Fruit fly (Drosophila melanogaster) whole organism, pupa: ENCODE results near the gene CG42322.

Source experiments
- CG12605 ChIP-seq: fragments of 200-800 bp; sonication (Bioruptor generic); IDR thresholded peaks from 2 replicates; pipeline ENCODE4 v1.3.6; 2022; ENCODE audit warnings: missing biosample characterization, missing genetic modification characterization
- CG13204 ChIP-seq: fragments of 200-800 bp; sonication (Bioruptor generic); optimal IDR thresholded peaks from 2 replicates; lab custom pipeline; 2018; ENCODE audit warnings: missing biosample characterization, mild to moderate bottlenecking, missing genetic modification characterization, moderate library complexity
- CG17806 ChIP-seq: fragments of 200-800 bp; sonication (Bioruptor generic); optimal IDR thresholded peaks from 2 replicates; lab custom pipeline; 2018; ENCODE audit warnings: missing biosample characterization, mild to moderate bottlenecking, missing genetic modification characterization, moderate library complexity
- CG34367 ChIP-seq: fragments of 200-800 bp; sonication (Bioruptor generic); optimal IDR thresholded peaks from 2 replicates; lab custom pipeline; 2018; ENCODE audit warnings: missing biosample characterization, mild to moderate bottlenecking, missing genetic modification characterization
- CG8159 ChIP-seq: fragments of 200-800 bp; sonication (Bioruptor generic); optimal IDR thresholded peaks from 3 replicates; lab custom pipeline; 2018; ENCODE audit warnings: missing biosample characterization, mild to moderate bottlenecking, missing genetic modification characterization, moderate library complexity
- CG8301 ChIP-seq: fragments of 200-800 bp; sonication (Bioruptor generic); optimal IDR thresholded peaks from 2 replicates; lab custom pipeline; 2018; ENCODE audit warnings: missing biosample characterization, mild to moderate bottlenecking, missing genetic modification characterization
- D1 ChIP-seq: fragments of 200-800 bp; sonication (Bioruptor generic); optimal IDR thresholded peaks from 2 replicates; lab custom pipeline; 2018; ENCODE audit warnings: missing biosample characterization, mild to moderate bottlenecking, missing genetic modification characterization, moderate library complexity
- EcR ChIP-seq: fragments of 200-800 bp; sonication (Bioruptor generic); optimal IDR thresholded peaks from 3 replicates; lab custom pipeline; 2019; ENCODE audit warnings: missing biosample characterization, missing genetic modification characterization, mild to moderate bottlenecking, moderate library complexity, missing genetic modification reagents
- Pif1A ChIP-seq: fragments of 200-800 bp; sonication (Bioruptor generic); optimal IDR thresholded peaks from 3 replicates; lab custom pipeline; 2016; ENCODE audit warnings: missing biosample characterization, missing genetic modification characterization
- Snoo ChIP-seq: fragments of 200-800 bp; sonication (Bioruptor generic); optimal IDR thresholded peaks from 3 replicates; lab custom pipeline; 2017; ENCODE audit warnings: missing biosample characterization, mild to moderate bottlenecking, missing genetic modification characterization, inconsistent platforms
- fd96Ca ChIP-seq: fragments of 200-800 bp; sonication (Bioruptor generic); IDR thresholded peaks from 3 replicates; pipeline ENCODE4 v1.3.6; 2022; ENCODE audit warnings: missing biosample characterization, missing genetic modification characterization
- gl ChIP-seq: fragments of 200-800 bp; sonication (Bioruptor generic); optimal IDR thresholded peaks from 2 replicates; lab custom pipeline; 2018; ENCODE audit warnings: missing biosample characterization, mild to moderate bottlenecking, missing genetic modification characterization

dm6 chr3R:20782655-20783105 lies 42.8 kb downstream of the CG42322 start:
- TF ChIP-seq gl (tag; lab: Kevin White, UChicago) = no peak
- peak; percentile 18 for TF ChIP-seq EcR (GFP tag; lab: Kevin White, UChicago)
- TF ChIP-seq fd96Ca = peak; percentile 95
- no peak for TF ChIP-seq Pif1A (GFP tag; lab: Kevin White, UChicago)
- no peak for TF ChIP-seq CG8301
- no peak for TF ChIP-seq D1 (tag; lab: Kevin White, UChicago)
- peak; percentile 85 for TF ChIP-seq CG12605 (GFP tag; lab: Robert Waterston, UW)
- TF ChIP-seq Snoo (tag; lab: Kevin White, UChicago) = peak; percentile 31
- no peak for TF ChIP-seq CG17806 (tag; lab: Kevin White, UChicago)
- TF ChIP-seq CG13204 = peak; percentile 82
- no peak for TF ChIP-seq CG34367 (tag; lab: Kevin White, UChicago)
- TF ChIP-seq CG8159 = no peak
